Worm (Caenorhabditis elegans) whole organism, L4 larva: Measurements from ENCODE around the gene srx-125.

Source experiments
- F10B5.3 ChIP-seq: sonication (generic microtip); optimal IDR thresholded peaks from 2 replicates; lab custom pipeline; 2016; ENCODE audit warnings: mild to moderate bottlenecking, missing genetic modification characterization, missing compliant biosample characterization
- F26F4.8 ChIP-seq: fragments of 200-800 bp; sonication (Bioruptor generic); conservative IDR thresholded peaks from 2 replicates; pipeline ENCODE4 v1.3.6; 2022; ENCODE audit warnings: missing genetic modification characterization, missing compliant biosample characterization
- Y5F2A.4 ChIP-seq: fragments of 200-800 bp; sonication (Bioruptor generic); optimal IDR thresholded peaks from 2 replicates; lab custom pipeline; 2018; ENCODE audit warnings: mild to moderate bottlenecking, missing genetic modification characterization, missing compliant biosample characterization
- ZK337.2 ChIP-seq: fragments of 200-800 bp; sonication (Bioruptor generic); IDR thresholded peaks from 2 replicates; pipeline ENCODE4 v1.3.6; 2022; ENCODE audit warnings: missing genetic modification reagents, missing genetic modification characterization, missing compliant biosample characterization
- aha-1 ChIP-seq: fragments of 150-350 bp; peaks from one replicate; lab custom pipeline; 2014; ENCODE audit warnings: missing biosample characterization, missing genetic modification characterization
- ceh-62 ChIP-seq: sonication (generic microtip); optimal IDR thresholded peaks from 2 replicates; lab custom pipeline; 2017; ENCODE audit warnings: missing biosample characterization, missing genetic modification characterization
- ceh-82 ChIP-seq: sonication (generic microtip); optimal IDR thresholded peaks from 2 replicates; lab custom pipeline; 2017; ENCODE audit warnings: missing biosample characterization, missing genetic modification characterization
- ces-1 ChIP-seq: fragments of 150-350 bp; sonication (generic microtip); optimal IDR thresholded peaks from 4 replicates; lab custom pipeline; 2014; ENCODE audit warnings: missing biosample characterization, missing genetic modification reagents, missing genetic modification characterization
- cey-2 ChIP-seq: sonication (generic microtip); optimal IDR thresholded peaks from 3 replicates; lab custom pipeline; 2017; ENCODE audit warnings: missing genetic modification characterization, mild to moderate bottlenecking, missing compliant biosample characterization, antibody characterized with exemption, borderline replicate concordance; ENCODE audit not compliant: insufficient read depth
- daf-12 ChIP-seq: fragments of 150-350 bp; optimal IDR thresholded peaks from 2 replicates; lab custom pipeline; 2014; ENCODE audit warnings: missing biosample characterization, missing genetic modification reagents, missing genetic modification characterization
- daf-19 ChIP-seq: fragments of 200-800 bp; sonication (Bioruptor generic); conservative IDR thresholded peaks from 2 replicates; pipeline ENCODE4 v1.3.6; 2022; ENCODE audit warnings: missing genetic modification characterization, missing compliant biosample characterization
- dve-1 ChIP-seq: sonication (generic microtip); optimal IDR thresholded peaks from 2 replicates; lab custom pipeline; 2017; ENCODE audit warnings: antibody characterized with exemption, mild to moderate bottlenecking, missing genetic modification characterization, missing compliant biosample characterization; ENCODE audit not compliant: insufficient read depth
- fkh-10 ChIP-seq: fragments of 150-350 bp; optimal IDR thresholded peaks from 2 replicates; lab custom pipeline; 2014; ENCODE audit warnings: missing biosample characterization, missing genetic modification reagents, missing genetic modification characterization
- gei-8 ChIP-seq: fragments of 200-800 bp; sonication (Bioruptor generic); optimal IDR thresholded peaks from 2 replicates; lab custom pipeline; 2018; ENCODE audit warnings: mild to moderate bottlenecking, missing genetic modification characterization, missing compliant biosample characterization
- hif-1 ChIP-seq, 2 experiments: sonication (generic microtip); optimal IDR thresholded peaks; 2 replicates each; lab custom pipeline; 2016 to 2017; ENCODE audit warnings: missing compliant biosample characterization in 2 of 2, missing genetic modification characterization in 2 of 2, missing genetic modification reagents in 2 of 2, missing genotype in 2 of 2, mild to moderate bottlenecking in 1 of 2
- lim-7 ChIP-seq: fragments of 200-800 bp; sonication (Bioruptor generic); IDR thresholded peaks from 2 replicates; pipeline ENCODE4 v1.3.6; 2022; ENCODE audit warnings: missing genetic modification characterization, missing compliant biosample characterization
- lin-15B ChIP-seq: fragments of 150-350 bp; sonication (generic microtip); optimal IDR thresholded peaks from 3 replicates; lab custom pipeline; 2014; ENCODE audit warnings: missing biosample characterization, missing genetic modification characterization
- lsy-2 ChIP-seq, 2 experiments: fragments of 150-350 bp in 1 of 2; sonication (generic microtip) in 1 of 2; optimal IDR thresholded peaks; 2 replicates each; lab custom pipeline; 2014 to 2017; ENCODE audit warnings: missing biosample characterization in 2 of 2, missing genetic modification characterization in 2 of 2
- mdt-29 ChIP-seq: fragments of 200-800 bp; sonication (Bioruptor generic); IDR thresholded peaks from 2 replicates; pipeline ENCODE4 v1.3.6; 2022; ENCODE audit warnings: missing genetic modification reagents, missing genetic modification characterization, missing compliant biosample characterization
- mep-1 ChIP-seq: fragments of 150-350 bp; sonication (generic microtip); optimal IDR thresholded peaks from 3 replicates; lab custom pipeline; 2014; ENCODE audit warnings: missing biosample characterization, missing genetic modification characterization
- mes-2 ChIP-seq: sonication (generic microtip); optimal IDR thresholded peaks from 2 replicates; lab custom pipeline; 2016; ENCODE audit warnings: missing genotype, mild to moderate bottlenecking, missing genetic modification characterization, missing compliant biosample characterization; ENCODE audit not compliant: poor library complexity, severe bottlenecking
- nhr-102 ChIP-seq: sonication (generic microtip); optimal IDR thresholded peaks from 2 replicates; lab custom pipeline; 2016; ENCODE audit warnings: mild to moderate bottlenecking, missing genetic modification characterization, moderate library complexity, missing compliant biosample characterization
- nhr-28 ChIP-seq: fragments of 150-350 bp; optimal IDR thresholded peaks from 2 replicates; lab custom pipeline; 2014; ENCODE audit warnings: missing biosample characterization, missing genetic modification characterization
- nhr-41 ChIP-seq: fragments of 200-800 bp; sonication (Bioruptor generic); IDR thresholded peaks from 2 replicates; pipeline ENCODE4 v1.3.6; 2022; ENCODE audit warnings: missing genetic modification reagents, missing genetic modification characterization, missing compliant biosample characterization
- nhr-42 ChIP-seq: fragments of 200-800 bp; sonication (Bioruptor generic); IDR thresholded peaks from 2 replicates; pipeline ENCODE4 v1.3.6; 2022; ENCODE audit warnings: missing genetic modification characterization, missing compliant biosample characterization
- nhr-48 ChIP-seq: sonication (generic microtip); optimal IDR thresholded peaks from 2 replicates; lab custom pipeline; 2016; ENCODE audit warnings: mild to moderate bottlenecking, missing genetic modification characterization, missing compliant biosample characterization
- sdz-12 ChIP-seq: fragments of 200-800 bp; sonication (Bioruptor generic); optimal IDR thresholded peaks from 2 replicates; lab custom pipeline; 2018; ENCODE audit warnings: mild to moderate bottlenecking, missing genetic modification characterization, missing compliant biosample characterization
- snpc-1.2 ChIP-seq: fragments of 200-800 bp; sonication (Bioruptor generic); IDR thresholded peaks from 2 replicates; pipeline ENCODE4 v1.3.6; 2022; ENCODE audit warnings: missing genetic modification reagents, missing genetic modification characterization, missing compliant biosample characterization
- snpc-4 ChIP-seq: fragments of 150-350 bp; optimal IDR thresholded peaks from 2 replicates; lab custom pipeline; 2014; ENCODE audit warnings: missing biosample characterization, missing genetic modification characterization
- spr-1 ChIP-seq: sonication (generic microtip); optimal IDR thresholded peaks from 2 replicates; lab custom pipeline; 2016; ENCODE audit warnings: mild to moderate bottlenecking, missing genetic modification characterization, missing compliant biosample characterization
- spr-3 ChIP-seq: fragments of 200-800 bp; sonication (Bioruptor generic); optimal IDR thresholded peaks from 2 replicates; lab custom pipeline; 2018; ENCODE audit warnings: mild to moderate bottlenecking, missing genetic modification characterization, missing compliant biosample characterization
- tra-1 ChIP-seq: fragments of 200-800 bp; sonication (Bioruptor generic); IDR thresholded peaks from 2 replicates; pipeline ENCODE4 v1.3.6; 2022; ENCODE audit warnings: missing genetic modification reagents, missing genetic modification characterization, missing compliant biosample characterization
- unc-62 ChIP-seq, 3 experiments: fragments of 150-350 bp in 1 of 3; sonication (generic microtip); optimal IDR thresholded peaks in 2 of 3; peaks in 1 of 3; 1 replicate in 1 of 3; 2 replicates in 2 of 3; lab custom pipeline; 2014 to 2017; ENCODE audit warnings: missing biosample characterization in 3 of 3, missing genetic modification characterization in 3 of 3, missing genetic modification reagents in 3 of 3, missing genotype in 1 of 3
- vab-7 ChIP-seq: fragments of 200-800 bp; sonication (Bioruptor generic); IDR thresholded peaks from 2 replicates; pipeline ENCODE4 v1.3.6; 2022; ENCODE audit warnings: missing genetic modification reagents, missing genetic modification characterization, missing compliant biosample characterization
- zag-1 ChIP-seq: fragments of 150-350 bp; optimal IDR thresholded peaks from 2 replicates; lab custom pipeline; 2014; ENCODE audit warnings: missing biosample characterization, missing genetic modification characterization
- zfp-2 ChIP-seq: sonication (generic microtip); optimal IDR thresholded peaks from 2 replicates; lab custom pipeline; 2016; ENCODE audit warnings: mild to moderate bottlenecking, missing genetic modification characterization, missing compliant biosample characterization
- zip-11 ChIP-seq: fragments of 200-800 bp; sonication (Bioruptor generic); IDR thresholded peaks from 2 replicates; pipeline ENCODE4 v1.3.6; 2022; ENCODE audit warnings: missing genetic modification characterization, missing compliant biosample characterization
- zip-2 ChIP-seq: fragments of 150-350 bp; optimal IDR thresholded peaks from 2 replicates; lab custom pipeline; 2014; ENCODE audit warnings: missing biosample characterization, missing genetic modification characterization
- ztf-11 ChIP-seq: fragments of 150-350 bp; optimal IDR thresholded peaks from 2 replicates; lab custom pipeline; 2014; ENCODE audit warnings: missing biosample characterization, missing genetic modification characterization
- ztf-7 ChIP-seq: fragments of 150-350 bp; optimal IDR thresholded peaks from 2 replicates; lab custom pipeline; 2014; ENCODE audit warnings: missing biosample characterization, missing genetic modification characterization

The srx-125 gene

DNA sequence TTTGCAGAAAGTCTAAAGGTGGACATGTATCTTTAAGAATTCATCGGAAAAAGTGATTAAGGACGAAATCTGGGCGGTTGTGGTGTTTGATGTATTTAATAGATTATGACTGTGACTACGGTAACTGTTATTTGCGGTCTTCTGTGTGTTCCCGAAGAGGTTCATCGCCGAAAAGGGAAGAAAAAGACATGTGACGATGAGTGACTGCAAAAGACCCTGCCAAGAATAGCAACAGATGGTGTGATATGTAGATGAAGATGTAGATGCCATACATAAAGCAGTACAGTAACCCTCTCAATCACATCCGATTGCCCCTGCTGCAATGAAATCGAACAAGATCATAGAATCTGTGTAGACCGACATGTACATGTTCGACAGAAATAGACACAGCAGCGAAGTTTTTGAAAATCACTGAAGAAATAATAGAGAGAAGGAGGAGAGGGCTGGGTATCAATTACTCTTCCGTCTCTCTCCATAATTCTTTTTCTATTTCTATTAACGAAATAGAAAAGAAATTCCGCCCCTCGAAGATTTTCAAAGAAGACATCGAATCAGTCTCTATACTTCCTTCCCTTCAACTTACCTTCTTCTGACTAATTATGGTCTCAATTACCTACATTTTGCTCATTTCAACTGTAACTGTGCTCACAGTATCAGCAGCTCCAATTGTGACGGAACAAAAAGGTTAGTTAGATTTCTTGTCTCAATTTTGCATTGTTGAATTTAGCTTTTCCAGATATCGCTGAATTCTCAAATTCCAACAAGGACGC, 8.1 kb upstream of the srx-125 start, which contains the start of gene F32H5.3 (continued):
- TF ChIP-seq tra-1 (GFP tag; lab: Robert Waterston, UW), result no peak
- no peak for TF ChIP-seq ces-1
- TF ChIP-seq zip-11 (GFP tag; lab: Robert Waterston, UW), result no peak
- TF ChIP-seq snpc-1.2 (GFP tag; lab: Robert Waterston, UW), result no peak

- TF ChIP-seq ceh-82 (tag; lab: Kevin White, UChicago) (no peak), F26F4.8 (GFP tag; lab: Robert Waterston, UW) (no peak), snpc-4 (tag; lab: Kevin White, UChicago) (no peak), mes-2 (no peak), cey-2 (tag; lab: Kevin White, UChicago) (no peak), lin-15B (no peak), dve-1 (tag; lab: Kevin White, UChicago) (no peak), hif-1 (tag; optimal IDR thresholded peaks at IDR 0.05; lab: Kevin White, UChicago) (no peak), tra-1 (GFP tag; lab: Robert Waterston, UW) (no peak), unc-62 (GFP tag; optimal IDR thresholded peaks at IDR 0.05 in 1 of 2; lab: Kevin White, UChicago) (no peak), unc-62 (tag; optimal IDR thresholded peaks at IDR 0.05; lab: Kevin White, UChicago) (no peak), nhr-41 (GFP tag; lab: Robert Waterston, UW) (no peak), spr-1 (tag; lab: Kevin White, UChicago) (no peak), zag-1 (tag; lab: Kevin White, UChicago) (no peak), Y5F2A.4 (GFP tag; lab: Kevin White, UChicago) (no peak)
Measured at ce11 chrV:13360254-13360653, 6.9 kb upstream of the srx-125 start, which contains the start of gene F32H5.4. Gene F32H5.4, plus strand, starts transcription at chrV:13360554.

DNA sequence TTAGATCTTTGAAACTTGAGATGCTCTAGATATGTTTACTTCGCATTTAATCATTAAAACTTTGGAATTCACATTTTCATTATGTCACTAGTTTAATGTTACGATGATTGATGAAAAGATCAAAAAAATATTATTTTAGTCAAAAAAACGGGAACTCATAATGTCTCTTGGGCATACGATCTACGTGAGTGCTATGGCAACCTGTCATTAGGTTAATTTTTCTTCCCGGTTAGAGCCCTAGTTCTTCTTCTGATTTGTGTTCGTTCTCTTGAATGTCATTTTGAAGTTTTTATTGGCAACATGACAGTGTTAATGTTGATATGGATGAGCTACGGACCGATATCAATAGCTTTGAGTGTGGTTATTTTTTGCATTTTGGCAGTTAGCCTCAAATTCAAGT, 3.7 kb upstream of the srx-125 start, which contains the start of gene srg-46:
Gene srg-46, plus strand, starts transcription at position 301 of the 400 bp plus-strand sequence.
- peak; percentile 31 for TF ChIP-seq aha-1 (tag; lab: Kevin White, UChicago)
- TF ChIP-seq ztf-7 (tag; lab: Kevin White, UChicago), result no peak
- TF ChIP-seq vab-7 (GFP tag; lab: Robert Waterston, UW), result no peak
- TF ChIP-seq daf-12 (tag; lab: Kevin White, UChicago), result no peak
- TF ChIP-seq F10B5.3 (tag; lab: Kevin White, UChicago), result no peak

DNA sequence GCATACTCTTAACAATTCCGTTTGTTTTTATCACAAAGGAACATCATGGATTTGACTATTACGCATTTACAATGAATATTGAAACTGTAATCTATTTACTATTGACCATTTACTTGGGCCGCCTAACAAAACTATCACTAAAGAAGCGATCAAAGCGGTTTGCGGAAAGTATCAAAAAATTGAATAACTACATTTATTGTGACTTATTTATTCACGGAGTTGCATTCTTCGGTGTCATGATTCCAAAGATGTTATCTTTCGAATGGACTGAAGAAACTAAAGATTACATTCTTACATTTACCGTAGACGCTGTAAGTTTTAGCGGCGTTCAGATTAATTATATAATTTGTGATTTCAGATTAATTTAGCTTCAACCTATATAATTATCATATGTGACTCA, 2.9 kb upstream of the srx-125 start:
- TF ChIP-seq unc-62 (GFP tag; optimal IDR thresholded peaks at IDR 0.05 in 1 of 2; lab: Kevin White, UChicago) (peak in 1 of 2 experiments; percentile 92), unc-62 (tag; optimal IDR thresholded peaks at IDR 0.05; lab: Kevin White, UChicago) (no peak), lim-7 (GFP tag; lab: Robert Waterston, UW) (no peak)
- TF ChIP-seq, all 104 proteins: peak for 1

DNA sequence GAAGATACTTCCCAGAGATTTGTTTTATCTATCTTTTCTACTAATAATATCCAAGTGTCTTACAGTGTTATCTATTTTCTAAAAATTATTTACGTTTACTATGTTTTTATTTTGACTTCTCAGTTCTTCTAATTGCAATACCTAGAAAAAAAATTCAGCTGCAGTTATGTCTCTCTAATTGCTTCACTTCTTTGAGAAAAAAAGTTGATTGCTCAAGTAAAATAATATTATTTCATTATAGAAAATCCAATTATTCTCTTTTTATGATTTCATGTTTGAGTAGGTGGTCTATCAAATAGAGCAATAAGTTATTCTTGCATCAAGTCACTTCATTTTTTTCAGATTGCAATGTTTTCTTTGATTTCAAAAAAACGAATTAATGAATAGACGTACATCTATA, 636 bp upstream of the srx-125 start:
- TF ChIP-seq mdt-29 (GFP tag; lab: Robert Waterston, UW), result no peak
- TF ChIP-seq fkh-10 (GFP tag; lab: Kevin White, UChicago), result peak; percentile 37

DNA sequence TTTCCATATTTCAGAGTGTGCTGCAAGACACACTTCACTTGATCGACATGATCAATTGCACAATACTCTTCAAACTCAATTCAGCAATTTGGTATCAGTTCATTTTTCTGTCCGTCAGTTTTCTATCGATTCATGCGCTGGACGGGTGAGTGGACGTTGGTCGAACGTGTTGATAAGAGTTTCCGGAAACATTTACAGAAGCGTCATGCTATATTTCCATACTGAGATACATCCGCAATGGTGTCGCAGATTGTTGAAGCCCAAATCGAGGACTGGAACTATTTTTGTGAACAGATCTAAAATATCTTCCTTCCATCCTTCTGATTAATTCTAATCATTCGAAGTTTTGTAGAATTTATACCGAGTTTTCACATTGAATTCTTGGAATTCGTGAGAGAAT, 2.5 kb downstream of the srx-125 start:
- no peak for TF ChIP-seq lsy-2 (tag; optimal IDR thresholded peaks at IDR 0.05; lab: Kevin White, UChicago)
- no peak for TF ChIP-seq lin-15B
- no peak for TF ChIP-seq zip-2 (tag; lab: Kevin White, UChicago)
- TF ChIP-seq ceh-62 (tag; lab: Kevin White, UChicago), result no peak
- no peak for TF ChIP-seq spr-3 (GFP tag; lab: Kevin White, UChicago)
- no peak for TF ChIP-seq nhr-48 (tag; lab: Kevin White, UChicago)
- TF ChIP-seq mdt-29 (GFP tag; lab: Robert Waterston, UW), result no peak; the same call in 1 of the 2 replicates
- no peak for TF ChIP-seq daf-19
- no peak for TF ChIP-seq ztf-11
- TF ChIP-seq gei-8 (GFP tag; lab: Kevin White, UChicago), result peak; percentile 11
- TF ChIP-seq sdz-12, result no peak
- peak; percentile 55 for TF ChIP-seq nhr-28 (tag; lab: Kevin White, UChicago)
- no peak for TF ChIP-seq ZK337.2 (GFP tag; lab: Robert Waterston, UW)
- TF ChIP-seq ces-1, result no peak
- TF ChIP-seq nhr-102 (tag; lab: Kevin White, UChicago), result no peak
- no peak for TF ChIP-seq nhr-42 (GFP tag; lab: Robert Waterston, UW)
- TF ChIP-seq mep-1 (tag; lab: Kevin White, UChicago), result peak; percentile 60
- no peak for TF ChIP-seq zfp-2 (tag; lab: Kevin White, UChicago)
- TF ChIP-seq aha-1 (tag; lab: Kevin White, UChicago), result no peak
